Worm (Caenorhabditis elegans) whole organism, L4 larva: ENCODE results near the gene nhr-205.

Experiments used
- Y75B8A.6 ChIP-seq: fragments of 200-800 bp; sonication (Bioruptor generic); IDR thresholded peaks from 2 replicates; pipeline ENCODE4 v1.3.6; 2022; ENCODE audit warnings: missing genetic modification reagents, missing genetic modification characterization, missing compliant biosample characterization
- daf-8 ChIP-seq: fragments of 200-800 bp; sonication (Bioruptor generic); IDR thresholded peaks from 2 replicates; pipeline ENCODE4 v1.3.6; 2022; ENCODE audit warnings: missing genetic modification characterization, missing compliant biosample characterization
- dve-1 ChIP-seq: sonication (generic microtip); optimal IDR thresholded peaks from 2 replicates; lab custom pipeline; 2017; ENCODE audit warnings: antibody characterized with exemption, mild to moderate bottlenecking, missing genetic modification characterization, missing compliant biosample characterization; ENCODE audit not compliant: insufficient read depth
- egl-27 ChIP-seq: sonication (generic microtip); optimal IDR thresholded peaks from 3 replicates; lab custom pipeline; 2017; ENCODE audit warnings: missing biosample characterization, missing genetic modification reagents, missing genetic modification characterization
- lin-39 ChIP-seq: fragments of 150-350 bp; optimal IDR thresholded peaks from 2 replicates; lab custom pipeline; 2014; ENCODE audit warnings: missing biosample characterization, missing genetic modification reagents, missing genetic modification characterization
- nhr-11 ChIP-seq: fragments of 150-350 bp; optimal IDR thresholded peaks from 2 replicates; lab custom pipeline; 2014; ENCODE audit warnings: missing biosample characterization, missing genetic modification characterization

DNA sequence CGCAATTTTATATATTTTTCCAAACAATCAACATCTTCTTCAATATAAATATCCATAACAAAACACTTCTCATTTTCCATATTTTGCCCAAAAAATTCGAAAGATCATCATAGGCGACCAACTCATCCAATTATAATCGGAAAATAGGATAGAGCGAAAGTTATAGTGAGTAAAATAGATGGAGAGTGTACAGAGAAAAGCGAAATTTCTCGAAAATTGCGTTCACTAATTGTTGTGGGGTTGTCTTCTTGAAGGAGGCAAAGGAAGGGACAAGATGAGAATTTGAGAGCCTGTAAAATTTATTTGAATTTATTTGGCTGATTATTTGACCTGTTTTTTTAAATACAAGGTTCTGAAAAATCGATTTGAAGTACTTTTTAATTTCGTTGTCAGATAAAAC lies 46.0 kb downstream of the nhr-205 start:
- no peak for TF ChIP-seq dve-1
- no peak for TF ChIP-seq Y75B8A.6 (GFP tag; lab: Robert Waterston, UW)
- TF ChIP-seq lin-39 (tag; lab: Kevin White, UChicago): no peak
- no peak for TF ChIP-seq daf-8 (GFP tag; lab: Robert Waterston, UW)
- TF ChIP-seq nhr-11 (tag; lab: Kevin White, UChicago): no peak
- no peak for TF ChIP-seq egl-27 (tag; lab: Kevin White, UChicago)
